Worm (Caenorhabditis elegans): Measurements from ENCODE around the gene ttbk-8.2.

DNA sequence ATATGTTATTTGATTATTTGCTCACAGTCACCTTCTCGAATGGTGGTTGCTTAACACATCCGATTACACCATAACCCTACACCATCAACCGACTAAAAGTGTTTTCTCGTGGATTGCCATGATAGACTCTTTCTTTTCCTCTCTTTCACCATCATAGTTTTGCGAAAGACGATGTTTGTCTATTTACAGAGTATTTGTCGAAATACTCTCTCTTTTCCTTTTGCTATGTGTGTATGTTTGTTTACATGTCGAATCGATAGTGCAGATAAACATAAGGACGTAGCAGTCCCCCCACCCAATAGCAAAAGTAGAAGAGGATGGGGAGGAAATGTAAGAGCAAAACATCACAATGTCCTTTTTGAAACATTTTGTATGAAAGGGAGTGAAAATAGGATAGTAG is 28.4 kb upstream of the ttbk-8.2 start:
- TF ChIP-seq cog-1 (tag; optimal IDR thresholded peaks at IDR 0.05): no peak
- no peak for TF ChIP-seq tab-1 (GFP tag; IDR thresholded peaks at IDR 0.05)
- no peak for TF ChIP-seq T22C8.4 (GFP tag; IDR thresholded peaks at IDR 0.05)

Data from whole organism, midembryonic.